Fruit fly (Drosophila melanogaster) whole organism, embryonic: ENCODE measurements around the gene Ilp1.

Experiments
- ATbp ChIP-seq: fragments of 200-800 bp; sonication (Bioruptor generic); optimal IDR thresholded peaks from 2 replicates; lab custom pipeline; 2017; ENCODE audit warnings: missing biosample characterization, mild to moderate bottlenecking, missing genetic modification characterization, missing genetic modification reagents
- Bdp1 ChIP-seq: fragments of 200-800 bp; sonication (Bioruptor generic); optimal IDR thresholded peaks from 3 replicates; lab custom pipeline; 2016; ENCODE audit warnings: missing biosample characterization, missing genetic modification characterization
- CG10147 ChIP-seq: fragments of 200-800 bp; sonication (Bioruptor generic); optimal IDR thresholded peaks from 2 replicates; lab custom pipeline; 2019; ENCODE audit warnings: missing biosample characterization, mild to moderate bottlenecking, missing genetic modification characterization, moderate library complexity
- CG11247 ChIP-seq: fragments of 200-800 bp; sonication (Bioruptor generic); IDR thresholded peaks from 2 replicates; pipeline ENCODE4 v1.3.6; 2022; ENCODE audit warnings: missing biosample characterization, missing genetic modification characterization
- CG11398 ChIP-seq: fragments of 200-800 bp; sonication (Bioruptor generic); optimal IDR thresholded peaks from 2 replicates; lab custom pipeline; 2016; ENCODE audit warnings: missing biosample characterization, missing genetic modification characterization
- CG12391 ChIP-seq: fragments of 200-800 bp; sonication (Bioruptor generic); optimal IDR thresholded peaks from 3 replicates; lab custom pipeline; 2018; ENCODE audit warnings: missing biosample characterization, mild to moderate bottlenecking, missing genetic modification characterization, moderate library complexity
- CG13287 ChIP-seq: fragments of 200-800 bp; sonication (Bioruptor generic); IDR thresholded peaks from 2 replicates; pipeline ENCODE4 v1.3.6; 2022; ENCODE audit warnings: missing biosample characterization, missing genetic modification characterization; ENCODE audit not compliant: partially characterized antibody
- CG17186 ChIP-seq: fragments of 200-800 bp; sonication (Bioruptor generic); optimal IDR thresholded peaks from 3 replicates; lab custom pipeline; 2017; ENCODE audit warnings: missing biosample characterization, missing genetic modification reagents, missing genetic modification characterization
- CG17612 ChIP-seq: fragments of 200-800 bp; sonication (Bioruptor generic); IDR thresholded peaks from 2 replicates; pipeline ENCODE4 v1.3.6; 2022; ENCODE audit warnings: missing biosample characterization, missing genetic modification characterization
- CG17912 ChIP-seq: fragments of 200-800 bp; sonication (Bioruptor generic); optimal IDR thresholded peaks from 2 replicates; lab custom pipeline; 2018; ENCODE audit warnings: missing biosample characterization, mild to moderate bottlenecking, missing genetic modification characterization
- CG18764 ChIP-seq: fragments of 200-800 bp; sonication (Bioruptor generic); optimal IDR thresholded peaks from 3 replicates; lab custom pipeline; 2016; ENCODE audit warnings: missing biosample characterization, missing genetic modification characterization
- CG2889 ChIP-seq: fragments of 200-800 bp; sonication (Bioruptor generic); IDR thresholded peaks from 3 replicates; pipeline ENCODE4 v1.3.6; 2022; ENCODE audit warnings: missing biosample characterization, missing genetic modification characterization
- CG34224 ChIP-seq: fragments of 200-800 bp; sonication (Bioruptor generic); IDR thresholded peaks from 3 replicates; pipeline ENCODE4 v1.3.6; 2022; ENCODE audit warnings: missing biosample characterization, missing genetic modification characterization; ENCODE audit not compliant: partially characterized antibody
- CG4360 ChIP-seq: fragments of 200-800 bp; sonication (Bioruptor generic); IDR thresholded peaks from 2 replicates; pipeline ENCODE4 v1.3.6; 2022; ENCODE audit warnings: missing biosample characterization, missing genetic modification characterization
- CG5245 ChIP-seq: fragments of 200-800 bp; sonication (Bioruptor generic); optimal IDR thresholded peaks from 3 replicates; lab custom pipeline; 2016; ENCODE audit warnings: missing biosample characterization, missing genetic modification characterization
- CG5953 ChIP-seq: fragments of 200-800 bp; sonication (Bioruptor generic); IDR thresholded peaks from 2 replicates; pipeline ENCODE4 v1.3.6; 2022; ENCODE audit warnings: missing biosample characterization, missing genetic modification characterization
- CG6272 ChIP-seq: fragments of 200-800 bp; sonication (Bioruptor generic); IDR thresholded peaks from 2 replicates; pipeline ENCODE4 v1.3.6; 2022; ENCODE audit warnings: missing biosample characterization, missing genetic modification characterization
- CG7786 ChIP-seq: fragments of 200-800 bp; sonication (Bioruptor generic); optimal IDR thresholded peaks from 2 replicates; lab custom pipeline; 2016; ENCODE audit warnings: missing biosample characterization, missing genetic modification characterization
- CG7963 ChIP-seq: fragments of 200-800 bp; sonication (Bioruptor generic); IDR thresholded peaks from 3 replicates; pipeline ENCODE4 v1.3.6; 2022; ENCODE audit warnings: missing biosample characterization, missing genetic modification characterization; ENCODE audit not compliant: partially characterized antibody
- CG9817 ChIP-seq: fragments of 200-800 bp; sonication (Bioruptor generic); optimal IDR thresholded peaks from 2 replicates; lab custom pipeline; 2018; ENCODE audit warnings: missing biosample characterization, mild to moderate bottlenecking, missing genetic modification characterization, moderate library complexity
- CG9876 ChIP-seq: fragments of 200-800 bp; sonication (Bioruptor generic); optimal IDR thresholded peaks from 2 replicates; lab custom pipeline; 2016; ENCODE audit warnings: missing biosample characterization, missing genetic modification characterization
- Camta ChIP-seq: fragments of 200-800 bp; sonication (Bioruptor generic); optimal IDR thresholded peaks from 2 replicates; lab custom pipeline; 2016; ENCODE audit warnings: missing biosample characterization, missing genetic modification characterization
- Dbx ChIP-seq: fragments of 200-800 bp; sonication (Bioruptor generic); IDR thresholded peaks from 3 replicates; pipeline ENCODE4 v1.3.6; 2022; ENCODE audit warnings: missing biosample characterization, missing genetic modification characterization
- E2f1 ChIP-seq: fragments of 200-800 bp; sonication (Bioruptor generic); IDR thresholded peaks from 2 replicates; pipeline ENCODE4 v1.3.6; 2022; ENCODE audit warnings: missing biosample characterization, missing genetic modification characterization
- HLH3B ChIP-seq: fragments of 200-800 bp; sonication (Bioruptor generic); IDR thresholded peaks from 2 replicates; pipeline ENCODE4 v1.3.6; 2022; ENCODE audit warnings: missing biosample characterization, missing genetic modification characterization
- HLH4C ChIP-seq: fragments of 200-800 bp; sonication (Bioruptor generic); IDR thresholded peaks from 3 replicates; pipeline ENCODE4 v1.3.6; 2022; ENCODE audit warnings: missing biosample characterization, missing genetic modification characterization; ENCODE audit not compliant: partially characterized antibody
- HmgD ChIP-seq: fragments of 200-800 bp; sonication (Bioruptor generic); optimal IDR thresholded peaks from 3 replicates; lab custom pipeline; 2016; ENCODE audit warnings: missing biosample characterization, missing genetic modification characterization
- Hmx ChIP-seq: fragments of 200-800 bp; sonication (Bioruptor generic); optimal IDR thresholded peaks from 2 replicates; lab custom pipeline; 2016; ENCODE audit warnings: missing biosample characterization, missing genetic modification characterization
- Hr51 ChIP-seq, 2 experiments: fragments of 200-800 bp; sonication (Bioruptor generic); optimal IDR thresholded peaks; 2 replicates in 1 of 2; 3 replicates in 1 of 2; lab custom pipeline; 2016 to 2018; ENCODE audit warnings: missing biosample characterization in 2 of 2, missing genetic modification characterization in 2 of 2, mild to moderate bottlenecking in 1 of 2, moderate library complexity in 1 of 2
- Nf-YB ChIP-seq: fragments of 200-800 bp; sonication (Bioruptor generic); optimal IDR thresholded peaks from 3 replicates; lab custom pipeline; 2019; ENCODE audit warnings: missing biosample characterization, mild to moderate bottlenecking, missing genetic modification characterization, moderate library complexity
- Ptx1 ChIP-seq: fragments of 200-800 bp; sonication (Bioruptor generic); IDR thresholded peaks from 2 replicates; pipeline ENCODE4 v1.3.6; 2022; ENCODE audit warnings: missing biosample characterization, missing genetic modification characterization
- Six4 ChIP-seq: fragments of 200-800 bp; sonication (Bioruptor generic); optimal IDR thresholded peaks from 2 replicates; lab custom pipeline; 2016; ENCODE audit warnings: missing biosample characterization, missing genetic modification characterization
- TFAM ChIP-seq: fragments of 200-800 bp; sonication (Bioruptor generic); optimal IDR thresholded peaks from 2 replicates; lab custom pipeline; 2017; ENCODE audit warnings: missing biosample characterization, missing genetic modification characterization, inconsistent platforms
- abd-A ChIP-seq: fragments of 200-800 bp; sonication (Bioruptor generic); optimal IDR thresholded peaks from 3 replicates; lab custom pipeline; 2019; ENCODE audit warnings: missing biosample characterization, mild to moderate bottlenecking, missing genetic modification characterization, moderate library complexity
- amos ChIP-seq: fragments of 200-800 bp; sonication (Bioruptor generic); IDR thresholded peaks from 2 replicates; pipeline ENCODE4 v1.3.6; 2022; ENCODE audit warnings: missing biosample characterization, missing genetic modification characterization; ENCODE audit not compliant: partially characterized antibody
- danr ChIP-seq: fragments of 200-800 bp; sonication (Bioruptor generic); IDR thresholded peaks from 2 replicates; pipeline ENCODE4 v1.3.6; 2022; ENCODE audit warnings: missing biosample characterization, missing genetic modification characterization
- dmrt99B ChIP-seq: fragments of 200-800 bp; sonication (Bioruptor generic); optimal IDR thresholded peaks from 2 replicates; lab custom pipeline; 2018; ENCODE audit warnings: missing biosample characterization, mild to moderate bottlenecking, missing genetic modification characterization, moderate library complexity
- ems ChIP-seq: fragments of 200-800 bp; sonication (Bioruptor generic); optimal IDR thresholded peaks from 3 replicates; lab custom pipeline; 2016; ENCODE audit warnings: missing biosample characterization, missing genetic modification characterization
- fd102C ChIP-seq: fragments of 200-800 bp; sonication (Bioruptor generic); optimal IDR thresholded peaks from 2 replicates; lab custom pipeline; 2018; ENCODE audit warnings: missing biosample characterization, mild to moderate bottlenecking, missing genetic modification characterization, moderate library complexity
- ftz-f1 ChIP-seq: fragments of 200-800 bp; sonication (Bioruptor generic); optimal IDR thresholded peaks from 2 replicates; lab custom pipeline; 2016; ENCODE audit warnings: missing biosample characterization, missing genetic modification characterization
- gfzf ChIP-seq: fragments of 200-800 bp; sonication (Bioruptor generic); optimal IDR thresholded peaks from 2 replicates; lab custom pipeline; 2016; ENCODE audit warnings: missing biosample characterization, mild to moderate bottlenecking, missing genetic modification characterization, moderate library complexity
- grau ChIP-seq: fragments of 200-800 bp; optimal IDR thresholded peaks from 3 replicates; lab custom pipeline; 2019; ENCODE audit warnings: missing biosample characterization, mild to moderate bottlenecking, missing genetic modification characterization, moderate library complexity
- gro ChIP-seq: fragments of 200-800 bp; sonication (Bioruptor generic); optimal IDR thresholded peaks from 2 replicates; lab custom pipeline; 2016; ENCODE audit warnings: missing biosample characterization, missing genetic modification characterization
- inv ChIP-seq: fragments of 200-800 bp; sonication (Bioruptor generic); IDR thresholded peaks from 2 replicates; pipeline ENCODE4 v1.3.6; 2022; ENCODE audit warnings: missing biosample characterization, missing genetic modification characterization; ENCODE audit not compliant: partially characterized antibody
- kah ChIP-seq: fragments of 200-800 bp; sonication (Bioruptor generic); optimal IDR thresholded peaks from 2 replicates; lab custom pipeline; 2018; ENCODE audit warnings: missing biosample characterization, mild to moderate bottlenecking, missing genetic modification characterization
- psq ChIP-seq: fragments of 200-800 bp; sonication (Bioruptor generic); optimal IDR thresholded peaks from 2 replicates; lab custom pipeline; 2017; ENCODE audit warnings: missing biosample characterization, missing genetic modification characterization
- pum ChIP-seq: fragments of 200-800 bp; sonication (Bioruptor generic); optimal IDR thresholded peaks from 2 replicates; lab custom pipeline; 2016; ENCODE audit warnings: missing biosample characterization, missing genetic modification characterization
- rib ChIP-seq: fragments of 200-800 bp; sonication (Bioruptor generic); IDR thresholded peaks from 2 replicates; pipeline ENCODE4 v1.3.6; 2022; ENCODE audit warnings: missing biosample characterization, missing genetic modification characterization
- sna ChIP-seq: fragments of 200-800 bp; sonication (Bioruptor generic); IDR thresholded peaks from 2 replicates; pipeline ENCODE4 v1.3.6; 2022; ENCODE audit warnings: missing biosample characterization, missing genetic modification characterization; ENCODE audit not compliant: partially characterized antibody

The Ilp1 gene

DNA sequence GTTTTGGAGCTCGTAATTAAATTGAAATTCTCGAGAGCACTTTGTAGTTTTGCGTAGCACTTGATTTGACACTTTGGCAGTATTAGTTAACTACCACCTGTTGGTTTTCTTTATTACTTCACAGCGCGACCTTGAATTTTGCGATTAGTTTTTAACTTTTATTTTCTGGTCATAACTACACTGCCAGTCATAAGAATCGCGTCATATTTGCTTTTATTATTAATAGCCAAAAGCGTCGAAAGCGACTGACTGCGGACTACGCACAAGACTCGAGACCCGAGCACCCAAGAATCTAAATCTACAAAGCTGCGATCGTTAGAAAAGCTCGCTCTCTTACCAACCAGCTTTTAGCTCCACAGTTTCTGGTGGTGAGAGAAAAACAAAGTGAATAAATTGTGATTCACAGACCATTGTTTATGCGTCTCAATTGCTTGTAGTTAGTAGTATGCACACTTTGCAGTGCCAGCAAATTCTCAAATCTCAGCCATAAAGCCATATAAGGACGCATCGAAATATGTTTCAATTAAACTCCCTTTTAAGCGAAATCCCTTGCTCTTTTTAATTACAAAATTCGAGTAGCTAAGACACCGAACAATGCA, 38.0 kb upstream of the Ilp1 start, which contains the start of gene CG42268 (continued):
- TF ChIP-seq ems (GFP tag; lab: Kevin White, UChicago) (no peak), CG13287 (peak; percentile 18; the same call in 1 of the 2 replicates), CG11398 (no peak), CG5953 (GFP tag; lab: Robert Waterston, UW) (no peak), abd-A (tag; lab: Kevin White, UChicago) (no peak), Camta (GFP tag; lab: Kevin White, UChicago) (no peak), Hmx (GFP tag; lab: Kevin White, UChicago) (no peak), E2f1 (GFP tag; lab: Robert Waterston, UW) (no peak), CG5245 (GFP tag; lab: Kevin White, UChicago) (no peak), ftz-f1 (peak; percentile 63), dmrt99B (tag; lab: Kevin White, UChicago) (no peak), pum (GFP tag; lab: Kevin White, UChicago) (no peak), psq (GFP tag; lab: Kevin White, UChicago) (no peak), gro (GFP tag; lab: Kevin White, UChicago) (no peak), CG17612 (no peak), CG10147 (peak; percentile 32)

DNA sequence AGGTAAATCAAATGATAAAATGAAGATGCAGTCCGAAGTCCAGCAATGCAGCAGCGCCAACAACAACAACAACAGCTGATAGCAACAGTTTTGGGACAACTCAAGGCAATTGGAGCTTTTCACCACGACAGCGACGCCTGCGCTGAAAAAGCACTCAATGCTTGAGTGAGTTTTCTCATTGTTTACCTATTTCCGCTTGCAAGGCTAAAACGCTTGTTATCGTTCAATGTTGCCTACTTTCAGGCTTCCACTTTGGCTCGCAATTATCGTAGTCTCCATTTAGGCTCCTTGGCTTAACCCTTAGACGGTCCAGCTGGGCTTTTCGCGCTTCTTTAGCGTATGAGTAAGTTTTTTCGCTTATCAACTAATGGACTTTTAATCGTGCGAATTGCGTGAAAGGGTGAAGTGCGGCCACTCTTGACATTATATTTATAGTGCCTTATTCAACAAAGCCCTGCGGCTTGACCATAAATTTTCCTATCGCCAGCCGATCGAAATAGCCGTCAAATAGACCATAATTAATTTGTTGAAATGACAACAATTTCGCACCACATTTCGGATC, 36.1 kb upstream of the Ilp1 start:
- TF ChIP-seq Ptx1 (GFP tag; lab: Robert Waterston, UW) (no peak), CG17186 (GFP tag; lab: Kevin White, UChicago) (no peak), CG9817 (tag; lab: Kevin White, UChicago) (no peak), CG7786 (GFP tag; lab: Kevin White, UChicago) (no peak), CG2889 (GFP tag; lab: Robert Waterston, UW) (no peak), CG34224 (0 out of 3 replicates have a peak, but pooled peaks have one; percentile 36), HmgD (GFP tag; lab: Kevin White, UChicago) (no peak), TFAM (no peak), gfzf (GFP tag; lab: Kevin White, UChicago) (no peak), Dbx (GFP tag; lab: Robert Waterston, UW) (peak; percentile 38; the same call in 1 of the 3 replicates), fd102C (GFP tag; lab: Kevin White, UChicago) (no peak), inv (GFP tag; lab: Robert Waterston, UW) (no peak), Six4 (GFP tag; lab: Kevin White, UChicago) (no peak), CG12391 (tag; lab: Kevin White, UChicago) (peak; percentile 7), HLH3B (no peak), CG18764 (no peak), ATbp (GFP tag; lab: Kevin White, UChicago) (no peak), Nf-YB (GFP tag; lab: Kevin White, UChicago) (no peak), CG7963 (no peak), E2f1 (GFP tag; lab: Robert Waterston, UW) (no peak), rib (GFP tag; lab: Robert Waterston, UW) (no peak), CG4360 (peak; percentile 46; the same call in 1 of the 2 replicates), CG9876 (no peak), kah (GFP tag; lab: Kevin White, UChicago) (peak; percentile 7), HLH4C (GFP tag; lab: Robert Waterston, UW) (0 out of 3 replicates have a peak, but pooled peaks have one; percentile 25), CG17912 (GFP tag; lab: Kevin White, UChicago) (no peak), Bdp1 (GFP tag; lab: Kevin White, UChicago) (no peak), CG6272 (GFP tag; lab: Robert Waterston, UW) (no peak), Hr51 (GFP tag; optimal IDR thresholded peaks at IDR 0.05; lab: Kevin White, UChicago) (peak in 1 of 2 experiments; percentile 18), grau (tag; lab: Kevin White, UChicago) (no peak), CG11247 (GFP tag; lab: Robert Waterston, UW) (0 out of 2 replicates have a peak, but pooled peaks have one; percentile 8), sna (no peak), amos (GFP tag; lab: Robert Waterston, UW) (no peak; the same call in 1 of the 2 replicates), danr (GFP tag; lab: Robert Waterston, UW) (no peak)
